Fruit fly (Drosophila melanogaster) whole organism, embryonic: ENCODE measurements around the gene Ac76E.

ENCODE experiments used
- Ada2b ChIP-seq: fragments of 200-800 bp; sonication (Bioruptor generic); IDR thresholded peaks from 2 replicates; pipeline ENCODE4 v1.3.6; 2022; ENCODE audit warnings: missing biosample characterization, missing genetic modification characterization
- Antp ChIP-seq: fragments of 200-800 bp; sonication (Bioruptor generic); optimal IDR thresholded peaks from 3 replicates; lab custom pipeline; 2016; ENCODE audit warnings: missing biosample characterization, missing genetic modification characterization
- Bteb2 ChIP-seq: fragments of 200-800 bp; sonication (Bioruptor generic); optimal IDR thresholded peaks from 2 replicates; lab custom pipeline; 2016; ENCODE audit warnings: missing biosample characterization, missing genetic modification characterization
- C15 ChIP-seq: fragments of 200-800 bp; sonication (Bioruptor generic); IDR thresholded peaks from 3 replicates; pipeline ENCODE4 v1.3.6; 2022; ENCODE audit warnings: missing biosample characterization, missing genetic modification characterization
- CG11085 ChIP-seq: fragments of 200-800 bp; sonication (Bioruptor generic); IDR thresholded peaks from 2 replicates; pipeline ENCODE4 v1.3.6; 2022; ENCODE audit warnings: missing biosample characterization, missing genetic modification characterization
- CG11560 ChIP-seq: fragments of 200-800 bp; sonication (Bioruptor generic); IDR thresholded peaks from 3 replicates; pipeline ENCODE4 v1.3.6; 2022; ENCODE audit warnings: missing biosample characterization, missing genetic modification characterization
- CG12071 ChIP-seq: fragments of 200-800 bp; sonication (Bioruptor generic); optimal IDR thresholded peaks from 3 replicates; lab custom pipeline; 2018; ENCODE audit warnings: missing biosample characterization, mild to moderate bottlenecking, missing genetic modification characterization
- CG12942 ChIP-seq: fragments of 200-800 bp; sonication (Bioruptor generic); optimal IDR thresholded peaks from 3 replicates; lab custom pipeline; 2016; ENCODE audit warnings: missing biosample characterization, missing genetic modification characterization
- CG14710 ChIP-seq: fragments of 200-800 bp; sonication (Bioruptor generic); optimal IDR thresholded peaks from 3 replicates; lab custom pipeline; 2019; ENCODE audit warnings: missing biosample characterization, mild to moderate bottlenecking, missing genetic modification characterization, moderate library complexity
- CG15601 ChIP-seq: fragments of 200-800 bp; sonication (Bioruptor generic); optimal IDR thresholded peaks from 3 replicates; lab custom pipeline; 2019; ENCODE audit warnings: missing biosample characterization, mild to moderate bottlenecking, missing genetic modification characterization, moderate library complexity
- CG2678 ChIP-seq: fragments of 200-800 bp; sonication (Bioruptor generic); optimal IDR thresholded peaks from 3 replicates; lab custom pipeline; 2019; ENCODE audit warnings: missing biosample characterization, mild to moderate bottlenecking, missing genetic modification characterization, moderate library complexity
- CG2889 ChIP-seq: fragments of 200-800 bp; sonication (Bioruptor generic); IDR thresholded peaks from 3 replicates; pipeline ENCODE4 v1.3.6; 2022; ENCODE audit warnings: missing biosample characterization, missing genetic modification characterization
- CG3995 ChIP-seq: fragments of 200-800 bp; sonication (Bioruptor generic); optimal IDR thresholded peaks from 3 replicates; lab custom pipeline; 2016; ENCODE audit warnings: missing biosample characterization, missing genetic modification characterization
- CG7372 ChIP-seq: fragments of 200-800 bp; sonication (Bioruptor generic); IDR thresholded peaks from 2 replicates; pipeline ENCODE4 v1.3.6; 2022; ENCODE audit warnings: missing biosample characterization, missing genetic modification characterization
- CG8089 ChIP-seq: fragments of 200-800 bp; sonication (Bioruptor generic); optimal IDR thresholded peaks from 3 replicates; lab custom pipeline; 2016; ENCODE audit warnings: missing biosample characterization, missing genetic modification characterization
- CG8359 ChIP-seq: fragments of 200-800 bp; sonication (Bioruptor generic); optimal IDR thresholded peaks from 2 replicates; lab custom pipeline; 2017; ENCODE audit warnings: missing biosample characterization, mild to moderate bottlenecking, missing genetic modification characterization, borderline replicate concordance
- CG8478 ChIP-seq: fragments of >200 bp; optimal IDR thresholded peaks from 2 replicates; lab custom pipeline; 2018
- Camta ChIP-seq: fragments of 200-800 bp; sonication (Bioruptor generic); optimal IDR thresholded peaks from 2 replicates; lab custom pipeline; 2016; ENCODE audit warnings: missing biosample characterization, missing genetic modification characterization
- Doc3 ChIP-seq: fragments of 200-800 bp; sonication (Bioruptor generic); IDR thresholded peaks from 3 replicates; pipeline ENCODE4 v1.3.6; 2022; ENCODE audit warnings: missing biosample characterization, missing genetic modification characterization; ENCODE audit not compliant: partially characterized antibody
- E2f2 ChIP-seq: fragments of 200-800 bp; sonication (Bioruptor generic); IDR thresholded peaks from 2 replicates; pipeline ENCODE4 v1.3.6; 2022; ENCODE audit warnings: missing biosample characterization, missing genetic modification characterization
- HLH54F ChIP-seq: fragments of 200-800 bp; sonication (Bioruptor generic); optimal IDR thresholded peaks from 3 replicates; lab custom pipeline; 2016; ENCODE audit warnings: missing biosample characterization, missing genetic modification characterization
- Hr51 ChIP-seq, 2 experiments: fragments of 200-800 bp; sonication (Bioruptor generic); optimal IDR thresholded peaks; 2 replicates in 1 of 2; 3 replicates in 1 of 2; lab custom pipeline; 2016 to 2018; ENCODE audit warnings: missing biosample characterization in 2 of 2, missing genetic modification characterization in 2 of 2, mild to moderate bottlenecking in 1 of 2, moderate library complexity in 1 of 2
- NC2α ChIP-seq: fragments of 200-800 bp; sonication (Bioruptor generic); optimal IDR thresholded peaks from 2 replicates; lab custom pipeline; 2016; ENCODE audit warnings: missing biosample characterization, missing genetic modification characterization
- Optix ChIP-seq: fragments of 200-800 bp; sonication (Bioruptor generic); IDR thresholded peaks from 3 replicates; pipeline ENCODE4 v1.3.6; 2022; ENCODE audit warnings: missing biosample characterization, missing genetic modification characterization
- Pdp1 ChIP-seq, 2 experiments: fragments of 200-800 bp; sonication (Bioruptor generic); optimal IDR thresholded peaks; 3 replicates each; lab custom pipeline; 2016; ENCODE audit warnings: missing biosample characterization in 2 of 2, missing genetic modification characterization in 2 of 2, mild to moderate bottlenecking in 1 of 2, moderate library complexity in 1 of 2
- Poxn ChIP-seq: fragments of 200-800 bp; sonication (Bioruptor generic); IDR thresholded peaks from 2 replicates; pipeline ENCODE4 v1.3.6; 2022; ENCODE audit warnings: missing biosample characterization, missing genetic modification characterization
- Rx ChIP-seq: fragments of 200-800 bp; sonication (Bioruptor generic); IDR thresholded peaks from 2 replicates; pipeline ENCODE4 v1.3.6; 2022; ENCODE audit warnings: missing biosample characterization, missing genetic modification characterization
- Sox100B ChIP-seq: fragments of 200-800 bp; sonication (Bioruptor generic); optimal IDR thresholded peaks from 3 replicates; lab custom pipeline; 2018; ENCODE audit warnings: missing biosample characterization, mild to moderate bottlenecking, missing genetic modification characterization
- Sox102F ChIP-seq: fragments of 200-800 bp; sonication (Bioruptor generic); optimal IDR thresholded peaks from 2 replicates; lab custom pipeline; 2018; ENCODE audit warnings: missing biosample characterization, mild to moderate bottlenecking, missing genetic modification characterization, moderate library complexity
- Trl ChIP-seq, 3 experiments: fragments of >200 bp in 2 of 3; fragments of 200-800 bp in 1 of 3; sonication (Bioruptor generic) in 1 of 3; optimal IDR thresholded peaks; 2 replicates in 1 of 3; 3 replicates in 2 of 3; lab custom pipeline; 2016 to 2017; ENCODE audit warnings: missing biosample characterization in 1 of 3, missing genetic modification characterization in 1 of 3
- ase ChIP-seq: fragments of 200-800 bp; sonication (Bioruptor generic); IDR thresholded peaks from 3 replicates; pipeline ENCODE4 v1.3.6; 2022; ENCODE audit warnings: missing biosample characterization, missing genetic modification characterization
- ash1 ChIP-seq: fragments of 200-800 bp; sonication (Bioruptor generic); optimal IDR thresholded peaks from 2 replicates; lab custom pipeline; 2018; ENCODE audit warnings: missing biosample characterization, mild to moderate bottlenecking, missing genetic modification characterization
- ato ChIP-seq: fragments of 200-800 bp; sonication (Bioruptor generic); IDR thresholded peaks from 2 replicates; pipeline ENCODE4 v1.3.6; 2022; ENCODE audit warnings: missing biosample characterization, missing genetic modification characterization; ENCODE audit not compliant: partially characterized antibody
- bbx ChIP-seq: fragments of 200-800 bp; sonication (Bioruptor generic); IDR thresholded peaks from 2 replicates; pipeline ENCODE4 v1.3.6; 2022; ENCODE audit warnings: missing biosample characterization, missing genetic modification characterization; ENCODE audit not compliant: partially characterized antibody
- chinmo ChIP-seq: fragments of 200-800 bp; sonication (Bioruptor generic); IDR thresholded peaks from 4 replicates; pipeline ENCODE4 v1.3.6; 2022; ENCODE audit warnings: missing biosample characterization, missing genetic modification characterization; ENCODE audit not compliant: partially characterized antibody
- corto ChIP-seq: fragments of 200-800 bp; sonication (Bioruptor generic); optimal IDR thresholded peaks from 2 replicates; lab custom pipeline; 2016; ENCODE audit warnings: missing biosample characterization, mild to moderate bottlenecking, missing genetic modification characterization, moderate library complexity
- da ChIP-seq: fragments of 200-800 bp; sonication (Bioruptor generic); optimal IDR thresholded peaks from 2 replicates; lab custom pipeline; 2016; ENCODE audit warnings: missing biosample characterization, missing genetic modification characterization
- dm ChIP-seq: fragments of 200-800 bp; sonication (Bioruptor generic); optimal IDR thresholded peaks from 3 replicates; lab custom pipeline; 2016; ENCODE audit warnings: missing biosample characterization, missing genetic modification characterization
- emc ChIP-seq: fragments of 200-800 bp; sonication (Bioruptor generic); optimal IDR thresholded peaks from 2 replicates; lab custom pipeline; 2016; ENCODE audit warnings: missing biosample characterization, missing genetic modification characterization
- en ChIP-seq: fragments of 200-800 bp; sonication (Bioruptor generic); optimal IDR thresholded peaks from 2 replicates; lab custom pipeline; 2016; ENCODE audit warnings: missing biosample characterization, missing genetic modification characterization
- ewg ChIP-seq: fragments of 200-800 bp; sonication (Bioruptor generic); optimal IDR thresholded peaks from 3 replicates; lab custom pipeline; 2017; ENCODE audit warnings: mild to moderate bottlenecking, missing biosample characterization, missing genetic modification reagents, missing genetic modification characterization
- fd3F ChIP-seq: fragments of 200-800 bp; sonication (Bioruptor generic); optimal IDR thresholded peaks from 2 replicates; lab custom pipeline; 2018; ENCODE audit warnings: missing biosample characterization, mild to moderate bottlenecking, missing genetic modification characterization, moderate library complexity
- lola ChIP-seq, 3 experiments: fragments of >200 bp in 2 of 3; fragments of 200-800 bp in 1 of 3; sonication (Bioruptor generic) in 1 of 3; optimal IDR thresholded peaks; 2 replicates each; lab custom pipeline; 2017 to 2019; ENCODE audit warnings: missing biosample characterization in 3 of 3, missing genetic modification characterization in 3 of 3, mild to moderate bottlenecking in 1 of 3, moderate library complexity in 1 of 3
- pzg ChIP-seq: fragments of 200-800 bp; sonication (Bioruptor generic); optimal IDR thresholded peaks from 3 replicates; lab custom pipeline; 2018; ENCODE audit warnings: missing biosample characterization, mild to moderate bottlenecking, missing genetic modification characterization, moderate library complexity
- rib ChIP-seq: fragments of 200-800 bp; sonication (Bioruptor generic); IDR thresholded peaks from 2 replicates; pipeline ENCODE4 v1.3.6; 2022; ENCODE audit warnings: missing biosample characterization, missing genetic modification characterization
- shn ChIP-seq: fragments of 200-800 bp; sonication (Bioruptor generic); optimal IDR thresholded peaks from 3 replicates; lab custom pipeline; 2016; ENCODE audit warnings: missing biosample characterization, missing genetic modification characterization
- sr ChIP-seq: fragments of 200-800 bp; sonication (Bioruptor generic); IDR thresholded peaks from 3 replicates; pipeline ENCODE4 v1.3.6; 2022; ENCODE audit warnings: missing biosample characterization, missing genetic modification characterization
- tna ChIP-seq: fragments of 200-800 bp; sonication (Bioruptor generic); IDR thresholded peaks from 2 replicates; pipeline ENCODE4 v1.3.6; 2022; ENCODE audit warnings: missing biosample characterization, missing genetic modification characterization; ENCODE audit not compliant: partially characterized antibody

Ac76E gene

DNA sequence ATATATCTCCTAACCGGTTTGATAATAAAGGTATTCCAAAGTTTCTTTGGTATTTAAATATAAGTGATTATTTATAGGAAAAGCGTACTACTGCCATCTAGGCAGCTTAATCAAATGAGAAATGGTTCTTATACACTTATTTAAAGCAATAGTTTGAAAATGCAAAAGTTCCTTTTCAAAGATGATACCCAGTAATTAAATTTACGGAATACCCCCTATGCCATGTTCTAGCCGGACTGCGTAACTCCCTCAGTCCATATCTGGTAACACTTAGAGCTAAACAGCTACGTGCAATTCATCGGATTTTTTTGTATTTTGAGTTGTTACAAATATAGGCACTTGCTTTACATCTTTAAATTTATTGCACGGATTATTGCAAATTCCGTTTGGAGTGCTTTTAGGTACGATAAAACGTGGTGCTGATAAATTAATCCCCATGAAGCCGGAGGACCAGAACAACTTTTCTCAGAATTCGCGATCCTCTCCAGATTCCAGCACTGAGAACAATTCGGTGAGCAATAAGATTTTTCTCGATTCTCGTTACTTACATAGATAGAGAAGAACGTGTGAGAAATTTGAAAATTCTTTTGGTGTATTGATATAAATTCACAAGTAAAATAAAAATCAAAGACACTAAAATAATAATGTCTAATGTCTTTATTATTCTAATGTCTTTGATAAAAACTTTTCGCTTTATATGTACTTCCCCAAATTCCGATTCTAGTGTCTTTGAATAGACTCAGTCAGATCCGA lies 63.6 kb downstream of the Ac76E start, which contains the start of gene CG7668 (continued):
- TF ChIP-seq tna (no peak), CG15601 (tag; lab: Kevin White, UChicago) (peak; percentile 85), CG12071 (GFP tag; lab: Kevin White, UChicago) (peak; percentile 83), Trl (optimal IDR thresholded peaks at IDR 0.05; lab: Kevin White, UChicago) (peak in 1 of 2 experiments; percentile 16), Trl (GFP tag; optimal IDR thresholded peaks at IDR 0.05; lab: Kevin White, UChicago) (peak; percentile 85), Optix (GFP tag; lab: Robert Waterston, UW) (no peak), CG3995 (GFP tag; lab: Kevin White, UChicago) (peak; percentile 57), Bteb2 (GFP tag; lab: Kevin White, UChicago) (peak; percentile 91), Sox100B (GFP tag; lab: Kevin White, UChicago) (peak; percentile 83), Doc3 (GFP tag; lab: Robert Waterston, UW) (no peak), fd3F (GFP tag; lab: Kevin White, UChicago) (peak; percentile 81), ato (GFP tag; lab: Robert Waterston, UW) (no peak), en (peak; percentile 70), bbx (no peak), E2f2 (peak; percentile 68), Ada2b (peak; percentile 93), CG2889 (GFP tag; lab: Robert Waterston, UW) (peak; percentile 83), chinmo (no peak), Rx (peak; percentile 89), corto (GFP tag; lab: Kevin White, UChicago) (peak; percentile 52), lola (GFP tag; optimal IDR thresholded peaks at IDR 0.05; lab: Kevin White, UChicago) (peak in 1 of 3 experiments; percentile 88), Antp (GFP tag; lab: Kevin White, UChicago) (peak; percentile 82), Poxn (GFP tag; lab: Robert Waterston, UW) (no peak; the same call in 1 of the 2 replicates), Pdp1 (GFP tag; optimal IDR thresholded peaks at IDR 0.05; lab: Kevin White, UChicago) (peak; percentile 85 to 91), shn (GFP tag; lab: Kevin White, UChicago) (peak; percentile 83), rib (GFP tag; lab: Robert Waterston, UW) (peak; percentile 87), NC2α (GFP tag; lab: Kevin White, UChicago) (peak; percentile 79), CG11085 (GFP tag; lab: Robert Waterston, UW) (peak; percentile 86), Hr51 (GFP tag; optimal IDR thresholded peaks at IDR 0.05; lab: Kevin White, UChicago) (peak; percentile 77 to 92), pzg (GFP tag; lab: Kevin White, UChicago) (peak; percentile 62), CG11560 (tag; lab: Robert Waterston, UW) (no peak), dm (GFP tag; lab: Kevin White, UChicago) (peak; percentile 78), CG8359 (peak; percentile 67), CG14710 (peak; percentile 92), HLH54F (GFP tag; lab: Kevin White, UChicago) (peak; percentile 80), CG8478 (lab: Kevin White, UChicago) (no peak), CG12942 (GFP tag; lab: Kevin White, UChicago) (peak; percentile 86), Camta (GFP tag; lab: Kevin White, UChicago) (peak; percentile 89), emc (GFP tag; lab: Kevin White, UChicago) (peak; percentile 68), da (peak; percentile 53), CG8089 (GFP tag; lab: Kevin White, UChicago) (peak; percentile 79), sr (no peak), CG2678 (tag; lab: Kevin White, UChicago) (peak; percentile 94), Sox102F (peak; percentile 93), ash1 (GFP tag; lab: Kevin White, UChicago) (no peak), CG7372 (peak; percentile 86), ase (GFP tag; lab: Robert Waterston, UW) (peak; percentile 77; the same call in 1 of the 3 replicates), ewg (GFP tag; lab: Kevin White, UChicago) (peak; percentile 75), C15 (peak; percentile 79; the same call in 1 of the 3 replicates)
